Worm (Caenorhabditis elegans) whole organism, L4 larva: ENCODE data around the gene srbc-19.

Experiments
- Y48G9A.11 ChIP-seq: fragments of 200-800 bp; sonication (Bioruptor generic); IDR thresholded peaks from 2 replicates; pipeline ENCODE4 v1.3.6; 2022; ENCODE audit warnings: missing genetic modification reagents, missing genetic modification characterization, missing compliant biosample characterization
- lin-13 ChIP-seq: fragments of 150-350 bp; optimal IDR thresholded peaks from 2 replicates; lab custom pipeline; 2014; ENCODE audit warnings: missing biosample characterization, missing genetic modification reagents, missing genetic modification characterization
- mxl-2 ChIP-seq: fragments of 200-800 bp; sonication (Bioruptor generic); conservative IDR thresholded peaks from 2 replicates; pipeline ENCODE4 v1.3.6; 2022; ENCODE audit warnings: missing genetic modification reagents, missing genetic modification characterization, missing compliant biosample characterization
- mxl-3 ChIP-seq: fragments of 200-800 bp; sonication (Bioruptor generic); optimal IDR thresholded peaks from 2 replicates; lab custom pipeline; 2018; ENCODE audit warnings: mild to moderate bottlenecking, missing genetic modification characterization, missing compliant biosample characterization

- no peak for TF ChIP-seq lin-13 (GFP tag; lab: Kevin White, UChicago)
- no peak for TF ChIP-seq mxl-2 (GFP tag; lab: Robert Waterston, UW)
- no peak for TF ChIP-seq Y48G9A.11 (GFP tag; lab: Robert Waterston, UW)
- TF ChIP-seq mxl-3 (GFP tag; lab: Kevin White, UChicago), result no peak
Measured at ce11 chrV:2137010-2137409, 29.6 kb downstream of the srbc-19 start.
